Fruit fly (Drosophila melanogaster): ENCODE data around the gene Psn.

The Psn gene

DNA sequence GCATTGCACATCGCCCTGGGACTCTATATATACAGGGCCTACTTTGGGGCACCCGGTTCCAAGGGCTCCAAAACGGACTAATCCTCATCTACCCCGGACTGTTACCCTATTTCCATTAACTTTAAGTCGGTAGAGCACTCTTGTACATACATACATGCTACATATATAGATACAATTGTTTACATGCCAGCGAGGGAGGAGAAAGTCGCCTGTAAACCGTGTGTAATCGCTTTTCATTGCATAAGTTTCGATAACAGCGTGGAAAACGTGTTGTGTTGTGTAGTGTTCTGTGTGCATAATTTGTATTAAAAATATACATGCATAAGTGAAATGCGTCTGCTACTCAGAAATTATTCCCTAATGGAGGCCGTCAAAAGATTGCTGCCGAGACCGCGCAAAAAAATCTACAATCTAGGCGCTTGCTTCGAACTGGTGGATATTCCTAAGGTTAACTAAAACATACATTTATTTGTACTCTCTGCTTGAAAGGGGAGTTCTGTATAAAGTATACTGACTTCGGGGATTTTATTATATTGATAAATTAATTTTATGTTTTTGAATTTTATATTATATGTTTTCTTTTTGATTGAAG lies 42.0 kb downstream of the Psn start, which contains the start of gene isoQC:
Gene isoQC (plus strand): TSS at position 270 of the 592 bp plus-strand sequence.
- TF ChIP-seq Hr83 (GFP tag; optimal IDR thresholded peaks at IDR 0.05; ENCODE audit: poor library complexity, severe bottlenecking), result no peak
- no peak for TF ChIP-seq sage (GFP tag; optimal IDR thresholded peaks at IDR 0.05)
- TF ChIP-seq dl (GFP tag; optimal IDR thresholded peaks at IDR 0.05; ENCODE audit: insufficient read depth in 1 of 2, partially characterized antibody in 2 of 2), result no peak
- no peak for TF ChIP-seq CG9705 (GFP tag; optimal IDR thresholded peaks at IDR 0.05)
- TF ChIP-seq Mio (GFP tag; optimal IDR thresholded peaks at IDR 0.05), result no peak
- TF ChIP-seq woc (GFP tag; optimal IDR thresholded peaks at IDR 0.05), result no peak
- TF ChIP-seq Hr78 (GFP tag; optimal IDR thresholded peaks at IDR 0.05), result no peak
- TF ChIP-seq Hnf4 (GFP tag; optimal IDR thresholded peaks at IDR 0.05), result no peak
- no peak for TF ChIP-seq br (GFP tag; optimal IDR thresholded peaks at IDR 0.05)

DNA sequence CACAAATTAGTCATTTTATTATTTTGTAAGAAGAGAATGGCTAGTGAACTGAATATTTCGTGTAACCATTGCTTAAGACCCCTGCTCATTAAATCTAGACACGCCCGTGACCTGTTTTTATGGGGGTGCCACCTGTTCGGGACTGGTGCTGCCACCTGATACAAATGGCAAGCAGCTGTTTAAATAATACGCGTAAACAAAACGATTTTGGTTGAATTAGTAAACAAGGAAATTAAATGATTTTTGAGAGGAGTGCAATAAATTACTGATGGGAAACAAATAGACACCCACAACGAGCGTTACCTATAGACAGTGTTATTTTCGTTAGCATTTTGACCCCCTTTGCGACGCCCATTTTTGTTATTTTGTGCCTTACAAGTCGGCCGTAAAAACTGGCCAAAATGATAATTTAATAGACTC lies 42.5 kb downstream of the Psn start:
- peak; percentile 56 for TF ChIP-seq jim (GFP tag; optimal IDR thresholded peaks at IDR 0.05)
- no peak for TF ChIP-seq CrebA (GFP tag; optimal IDR thresholded peaks at IDR 0.05; ENCODE audit: borderline replicate concordance)
- peak; percentile 84 for TF ChIP-seq sv (GFP tag; optimal IDR thresholded peaks at IDR 0.05)
- peak; percentile 99 for TF ChIP-seq Hr83 (GFP tag; optimal IDR thresholded peaks at IDR 0.05; ENCODE audit: poor library complexity, severe bottlenecking)
- peak; percentile 92 for TF ChIP-seq rgr (GFP tag; optimal IDR thresholded peaks at IDR 0.05)
- peak; percentile 86 for TF ChIP-seq br (GFP tag; optimal IDR thresholded peaks at IDR 0.05)
- peak; percentile 91 for TF ChIP-seq h (GFP tag; optimal IDR thresholded peaks at IDR 0.05)
- peak; percentile 93 for TF ChIP-seq Hnf4 (GFP tag; optimal IDR thresholded peaks at IDR 0.05)
- peak; percentile 86 for TF ChIP-seq HLH106 (tag; optimal IDR thresholded peaks at IDR 0.05)
- peak; percentile 92 for TF ChIP-seq tai (GFP tag; optimal IDR thresholded peaks at IDR 0.05)
- peak; percentile 67 for TF ChIP-seq CG32264 (GFP tag; optimal IDR thresholded peaks at IDR 0.05)
- no peak for TF ChIP-seq Myc (optimal IDR thresholded peaks at IDR 0.05)
- peak; percentile 68 for TF ChIP-seq dmrt93B (GFP tag; optimal IDR thresholded peaks at IDR 0.05)
- no peak for TF ChIP-seq Abd-B (GFP tag; optimal IDR thresholded peaks at IDR 0.05)
- TF ChIP-seq psq (GFP tag; optimal IDR thresholded peaks at IDR 0.05), result peak; percentile 86
- no peak for TF ChIP-seq Dfd (GFP tag; optimal IDR thresholded peaks at IDR 0.05)
- TF ChIP-seq OdsH (GFP tag; optimal IDR thresholded peaks at IDR 0.05), result peak; percentile 88
- peak; percentile 82 for TF ChIP-seq GATAd (GFP tag; optimal IDR thresholded peaks at IDR 0.05)
- no peak for TF ChIP-seq Hr78 (GFP tag; optimal IDR thresholded peaks at IDR 0.05)
- peak; percentile 88 for TF ChIP-seq brk (GFP tag; optimal IDR thresholded peaks at IDR 0.05)
- TF ChIP-seq dsf (GFP tag; optimal IDR thresholded peaks at IDR 0.05; ENCODE audit: borderline replicate concordance), result peak; percentile 53
- TF ChIP-seq N (GFP tag; optimal IDR thresholded peaks at IDR 0.05), result no peak
- TF ChIP-seq Sp1 (GFP tag; optimal IDR thresholded peaks at IDR 0.05), result peak; percentile 87
- peak; percentile 83 for TF ChIP-seq fru (GFP tag; optimal IDR thresholded peaks at IDR 0.05)
- no peak for TF ChIP-seq dl (GFP tag; optimal IDR thresholded peaks at IDR 0.05; ENCODE audit: insufficient read depth in 1 of 2, partially characterized antibody in 2 of 2)
- TF ChIP-seq Jra (GFP tag; optimal IDR thresholded peaks at IDR 0.05), result peak; percentile 83
- TF ChIP-seq lola (GFP tag; optimal IDR thresholded peaks at IDR 0.05), result no peak
- TF ChIP-seq foxo (GFP tag; optimal IDR thresholded peaks at IDR 0.05), result peak; percentile 54 to 96
- peak; percentile 85 for TF ChIP-seq ey (GFP tag; optimal IDR thresholded peaks at IDR 0.05)
- TF ChIP-seq CG9705 (GFP tag; optimal IDR thresholded peaks at IDR 0.05), result peak; percentile 76
- TF ChIP-seq Mio (GFP tag; optimal IDR thresholded peaks at IDR 0.05), result peak; percentile 2
- TF ChIP-seq pan (optimal IDR thresholded peaks at IDR 0.05), result no peak
- peak; percentile 71 for TF ChIP-seq sage (GFP tag; optimal IDR thresholded peaks at IDR 0.05)
- no peak for TF ChIP-seq usp (GFP tag; optimal IDR thresholded peaks at IDR 0.05)
- no peak for TF ChIP-seq Dif (GFP tag; optimal IDR thresholded peaks at IDR 0.05; ENCODE audit: partially characterized antibody)
- no peak for TF ChIP-seq Vsx2 (GFP tag; optimal IDR thresholded peaks at IDR 0.05; ENCODE audit: partially characterized antibody)
- TF ChIP-seq woc (GFP tag; optimal IDR thresholded peaks at IDR 0.05), result peak; percentile 82
- peak; percentile 19 for TF ChIP-seq Rel (GFP tag; optimal IDR thresholded peaks at IDR 0.05)
- TF ChIP-seq Rel (tag; optimal IDR thresholded peaks at IDR 0.05), result peak; percentile 75

All from whole organism, wandering third instar larva.